Worm (Caenorhabditis elegans) whole organism, L2 larva: ENCODE results near the gene rpb-9.
A peak's percentile ranks its signal among the peaks of the same experiment; 100 is the strongest.

Experiments used
- C34F6.9 ChIP-seq: fragments of 150-350 bp; optimal IDR thresholded peaks from 2 replicates; lab custom pipeline; 2014; ENCODE audit warnings: missing biosample characterization, missing genetic modification characterization
- F13H6.1 ChIP-seq: sonication (generic microtip); optimal IDR thresholded peaks from 2 replicates; lab custom pipeline; 2016; ENCODE audit warnings: missing genetic modification characterization, missing compliant biosample characterization
- R02D3.7 ChIP-seq: fragments of 150-350 bp; optimal IDR thresholded peaks from 2 replicates; lab custom pipeline; 2014; ENCODE audit warnings: missing biosample characterization, missing genetic modification characterization
- Y55F3AM.14 ChIP-seq: fragments of 200-800 bp; sonication (Bioruptor generic); optimal IDR thresholded peaks from 2 replicates; lab custom pipeline; 2018; ENCODE audit warnings: mild to moderate bottlenecking, missing genetic modification characterization, missing compliant biosample characterization
- ZK546.5 ChIP-seq: sonication (generic microtip); optimal IDR thresholded peaks from 2 replicates; lab custom pipeline; 2017; ENCODE audit warnings: missing biosample characterization, missing genetic modification characterization
- alr-1 ChIP-seq: fragments of 150-350 bp; optimal IDR thresholded peaks from 2 replicates; lab custom pipeline; 2014; ENCODE audit warnings: missing biosample characterization, missing genetic modification characterization
- aly-2 ChIP-seq: fragments of 150-350 bp; optimal IDR thresholded peaks from 2 replicates; lab custom pipeline; 2014; ENCODE audit warnings: missing biosample characterization, missing genetic modification characterization
- ama-1 ChIP-seq: fragments of 150-350 bp; optimal IDR thresholded peaks from 2 replicates; lab custom pipeline; 2018; ENCODE audit warnings: inconsistent platforms
- blmp-1 ChIP-seq: sonication (generic microtip); optimal IDR thresholded peaks from 2 replicates; lab custom pipeline; 2017; ENCODE audit warnings: missing genetic modification characterization, mild to moderate bottlenecking, missing compliant biosample characterization, antibody characterized with exemption, moderate library complexity; ENCODE audit not compliant: insufficient read depth
- ceh-82 ChIP-seq: fragments of 150-350 bp; optimal IDR thresholded peaks from 2 replicates; lab custom pipeline; 2014; ENCODE audit warnings: missing biosample characterization, missing genetic modification characterization
- crh-2 ChIP-seq: sonication (generic microtip); optimal IDR thresholded peaks from 2 replicates; lab custom pipeline; 2017; ENCODE audit warnings: missing biosample characterization, missing genetic modification characterization
- dmd-4 ChIP-seq: sonication (generic microtip); optimal IDR thresholded peaks from 2 replicates; lab custom pipeline; 2017; ENCODE audit warnings: missing biosample characterization, missing genetic modification characterization
- elt-1 ChIP-seq: fragments of 150-350 bp; optimal IDR thresholded peaks from 2 replicates; lab custom pipeline; 2014; ENCODE audit warnings: missing biosample characterization, missing genetic modification characterization
- elt-3 ChIP-seq: sonication (generic microtip); optimal IDR thresholded peaks from 2 replicates; lab custom pipeline; 2017; ENCODE audit warnings: missing biosample characterization, missing genetic modification characterization
- fos-1 ChIP-seq: fragments of 150-350 bp; optimal IDR thresholded peaks from 2 replicates; lab custom pipeline; 2014; ENCODE audit warnings: missing biosample characterization, missing genetic modification characterization
- gmeb-1 ChIP-seq: fragments of 150-350 bp; optimal IDR thresholded peaks from 2 replicates; lab custom pipeline; 2014; ENCODE audit warnings: missing biosample characterization, missing genetic modification characterization
- lin-11 ChIP-seq: fragments of 150-350 bp; sonication (generic microtip); optimal IDR thresholded peaks from 2 replicates; lab custom pipeline; 2014; ENCODE audit warnings: missing biosample characterization, missing genetic modification characterization, inconsistent platforms, mixed read lengths
- lin-39 ChIP-seq: fragments of 150-350 bp; optimal IDR thresholded peaks from 2 replicates; lab custom pipeline; 2014; ENCODE audit warnings: missing biosample characterization, missing genetic modification reagents, missing genetic modification characterization
- lsy-2 ChIP-seq, 2 experiments: fragments of 150-350 bp in 1 of 2; sonication (generic microtip) in 1 of 2; optimal IDR thresholded peaks; 2 replicates each; lab custom pipeline; 2014 to 2017; ENCODE audit warnings: missing biosample characterization in 2 of 2, missing genetic modification characterization in 2 of 2
- mbf-1 ChIP-seq: sonication (generic microtip); optimal IDR thresholded peaks from 2 replicates; lab custom pipeline; 2017; ENCODE audit warnings: missing biosample characterization, missing genetic modification characterization
- mdl-1 ChIP-seq, 2 experiments: fragments of 150-350 bp in 1 of 2; sonication (generic microtip) in 1 of 2; optimal IDR thresholded peaks; 2 replicates each; lab custom pipeline; 2017; ENCODE audit warnings: missing biosample characterization in 2 of 2, missing genetic modification characterization in 2 of 2
- nhr-12 ChIP-seq: fragments of 150-350 bp; optimal IDR thresholded peaks from 2 replicates; lab custom pipeline; 2014; ENCODE audit warnings: missing biosample characterization, missing genetic modification characterization
- nhr-129 ChIP-seq: fragments of 150-350 bp; optimal IDR thresholded peaks from 2 replicates; lab custom pipeline; 2014; ENCODE audit warnings: missing biosample characterization, missing genetic modification characterization
- nhr-21 ChIP-seq: fragments of 150-350 bp; optimal IDR thresholded peaks from 2 replicates; lab custom pipeline; 2014; ENCODE audit warnings: missing biosample characterization, missing genetic modification characterization
- nhr-23 ChIP-seq: fragments of 150-350 bp; optimal IDR thresholded peaks from 2 replicates; lab custom pipeline; 2014; ENCODE audit warnings: missing biosample characterization, missing genetic modification reagents, missing genetic modification characterization
- nhr-237 ChIP-seq: fragments of 150-350 bp; optimal IDR thresholded peaks from 2 replicates; lab custom pipeline; 2014; ENCODE audit warnings: missing biosample characterization, missing genetic modification characterization
- nhr-25 ChIP-seq: fragments of 150-350 bp; sonication (generic microtip); optimal IDR thresholded peaks from 3 replicates; lab custom pipeline; 2014; ENCODE audit warnings: missing biosample characterization, missing genetic modification characterization
- nhr-6 ChIP-seq: fragments of 150-350 bp; optimal IDR thresholded peaks from 2 replicates; lab custom pipeline; 2014; ENCODE audit warnings: missing biosample characterization, missing genetic modification characterization
- nhr-77 ChIP-seq: fragments of 150-350 bp; optimal IDR thresholded peaks from 2 replicates; lab custom pipeline; 2014; ENCODE audit warnings: missing biosample characterization, missing genetic modification characterization
- peb-1 ChIP-seq: fragments of 150-350 bp; optimal IDR thresholded peaks from 2 replicates; lab custom pipeline; 2014; ENCODE audit warnings: missing biosample characterization, missing genetic modification characterization
- sma-3 ChIP-seq: sonication (generic microtip); optimal IDR thresholded peaks from 2 replicates; lab custom pipeline; 2016; ENCODE audit warnings: missing genetic modification reagents, missing genetic modification characterization, missing compliant biosample characterization
- sma-9 ChIP-seq, 2 experiments: fragments of 150-350 bp in 1 of 2; sonication (generic microtip) in 1 of 2; optimal IDR thresholded peaks; 2 replicates each; lab custom pipeline; 2014 to 2016; ENCODE audit warnings: missing genetic modification characterization in 2 of 2, mild to moderate bottlenecking in 1 of 2, missing biosample characterization in 1 of 2, missing compliant biosample characterization in 1 of 2, missing genetic modification reagents in 1 of 2, moderate library complexity in 1 of 2
- snpc-4 ChIP-seq: fragments of 150-350 bp; optimal IDR thresholded peaks from 2 replicates; lab custom pipeline; 2014; ENCODE audit warnings: missing biosample characterization, missing genetic modification characterization
- unc-39 ChIP-seq: fragments of 150-350 bp; optimal IDR thresholded peaks from 2 replicates; lab custom pipeline; 2014; ENCODE audit warnings: missing biosample characterization, missing genetic modification characterization
- unc-55 ChIP-seq: fragments of 150-350 bp; sonication (generic microtip); optimal IDR thresholded peaks from 3 replicates; lab custom pipeline; 2014; ENCODE audit warnings: missing biosample characterization, missing genetic modification reagents, missing genetic modification characterization
- unc-62 ChIP-seq: fragments of 150-350 bp; optimal IDR thresholded peaks from 2 replicates; lab custom pipeline; 2014; ENCODE audit warnings: missing biosample characterization, missing genetic modification reagents, missing genetic modification characterization
- zag-1 ChIP-seq: fragments of 150-350 bp; optimal IDR thresholded peaks from 2 replicates; lab custom pipeline; 2014; ENCODE audit warnings: missing biosample characterization, missing genetic modification characterization
- ztf-11 ChIP-seq: sonication (generic microtip); optimal IDR thresholded peaks from 2 replicates; lab custom pipeline; 2017; ENCODE audit warnings: missing biosample characterization, missing genetic modification characterization
- ztf-4 ChIP-seq: fragments of 150-350 bp; optimal IDR thresholded peaks from 2 replicates; lab custom pipeline; 2014; ENCODE audit warnings: missing biosample characterization, missing genetic modification characterization

The rpb-9 gene

ce11 chrV:7978798-7979197, 33.3 kb downstream of the rpb-9 start:
- TF ChIP-seq sma-9 (GFP tag; optimal IDR thresholded peaks at IDR 0.05; lab: Kevin White, UChicago) (peak; percentile 25), sma-9 (tag; optimal IDR thresholded peaks at IDR 0.05; lab: Kevin White, UChicago) (no peak), alr-1 (tag; lab: Kevin White, UChicago) (no peak), F13H6.1 (peak; percentile 33), fos-1 (tag; lab: Kevin White, UChicago) (peak; percentile 67), lsy-2 (tag; optimal IDR thresholded peaks at IDR 0.05; lab: Kevin White, UChicago) (peak; percentile 5 to 46), peb-1 (peak; percentile 36), mdl-1 (tag; optimal IDR thresholded peaks at IDR 0.05; lab: Kevin White, UChicago) (no peak), lin-39 (tag; lab: Kevin White, UChicago) (no peak), ceh-82 (tag; lab: Kevin White, UChicago) (no peak), nhr-12 (no peak), nhr-237 (tag; lab: Kevin White, UChicago) (no peak), gmeb-1 (tag; lab: Kevin White, UChicago) (peak; percentile 22), nhr-129 (peak; percentile 83), nhr-25 (peak; percentile 78), nhr-77 (no peak), elt-1 (tag; lab: Kevin White, UChicago) (no peak), mbf-1 (tag; lab: Kevin White, UChicago) (no peak), sma-3 (GFP tag; lab: Kevin White, UChicago) (peak; percentile 9), zag-1 (tag; lab: Kevin White, UChicago) (no peak)

DNA sequence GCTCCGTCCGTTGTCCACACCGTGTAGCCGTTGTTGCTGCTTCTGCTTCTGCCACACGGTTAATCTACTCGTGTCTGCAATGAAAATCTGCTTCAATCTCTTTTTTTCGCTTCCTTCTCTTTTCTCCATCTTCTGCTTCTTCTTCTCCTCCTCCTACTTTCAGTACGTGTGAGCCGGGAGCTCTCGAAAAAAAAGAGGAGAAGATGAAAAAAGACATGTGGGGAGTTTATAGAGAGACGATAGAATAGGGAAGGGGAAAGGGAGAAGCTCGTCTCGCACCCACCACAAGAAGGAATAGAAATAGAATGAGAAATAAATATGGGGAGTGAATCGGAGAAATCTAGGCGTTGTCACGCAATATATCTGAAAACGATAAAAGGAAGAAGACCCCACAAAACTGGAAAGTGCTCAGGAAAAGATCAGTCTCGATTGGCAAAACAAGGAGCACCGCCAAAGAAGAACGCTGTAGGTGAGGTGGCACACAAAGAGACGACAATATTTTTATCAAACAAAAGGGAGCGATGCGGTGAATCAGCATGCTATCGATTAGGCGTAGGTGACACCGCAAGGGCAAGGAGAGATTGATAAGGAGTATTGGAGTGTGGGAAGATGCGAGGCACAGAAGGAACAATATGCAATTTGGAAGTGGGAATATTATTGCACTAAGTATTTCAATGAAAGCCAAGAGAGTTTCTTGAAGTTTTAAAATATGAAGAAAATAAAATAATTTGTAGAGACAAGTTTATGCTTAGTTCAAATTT, 34.3 kb downstream of the rpb-9 start, which contains the start of gene let-413:
let-413 (minus strand) TSS at position 76 of the 761 bp plus-strand sequence.
- TF ChIP-seq C34F6.9: peak; percentile 20
- no peak for TF ChIP-seq ama-1 (lab: Kevin White, UChicago)
- TF ChIP-seq sma-9 (GFP tag; optimal IDR thresholded peaks at IDR 0.05; lab: Kevin White, UChicago): peak; percentile 15
- TF ChIP-seq sma-9 (tag; optimal IDR thresholded peaks at IDR 0.05; lab: Kevin White, UChicago): no peak
- no peak for TF ChIP-seq sma-3 (GFP tag; lab: Kevin White, UChicago)
- no peak for TF ChIP-seq crh-2
- peak; percentile 98 for TF ChIP-seq fos-1 (tag; lab: Kevin White, UChicago)
- TF ChIP-seq mbf-1 (tag; lab: Kevin White, UChicago): no peak
- no peak for TF ChIP-seq ZK546.5 (tag; lab: Kevin White, UChicago)
- TF ChIP-seq nhr-129: peak; percentile 10
- no peak for TF ChIP-seq lin-11 (tag; lab: Kevin White, UChicago)
- no peak for TF ChIP-seq dmd-4 (tag; lab: Kevin White, UChicago)
- TF ChIP-seq unc-39 (tag; lab: Kevin White, UChicago): no peak
- peak; percentile 59 for TF ChIP-seq unc-55 (GFP tag; lab: Kevin White, UChicago)
- TF ChIP-seq peb-1: no peak

DNA sequence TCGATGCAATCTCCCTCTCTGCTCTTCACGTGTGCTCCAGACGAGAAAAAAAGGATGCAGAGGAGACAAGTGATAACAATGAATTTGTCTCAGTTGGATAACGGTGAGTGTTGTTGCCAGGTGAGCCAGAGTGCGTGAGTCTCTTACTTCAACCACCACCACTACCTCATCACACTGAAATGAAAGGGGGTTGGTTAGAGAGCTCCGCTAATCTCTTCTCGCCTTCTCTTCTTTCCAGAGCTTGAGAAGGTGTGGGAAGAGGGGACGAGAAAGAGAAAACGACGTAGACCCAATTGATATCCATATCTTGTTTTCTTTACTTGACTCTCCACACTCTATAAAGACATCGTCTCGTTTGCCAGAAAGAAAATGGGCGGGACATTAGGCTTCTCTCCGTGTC, 40.8 kb downstream of the rpb-9 start:
- no peak for TF ChIP-seq nhr-23
- no peak for TF ChIP-seq alr-1 (tag; lab: Kevin White, UChicago)
- no peak for TF ChIP-seq nhr-237 (tag; lab: Kevin White, UChicago)
- no peak for TF ChIP-seq crh-2

DNA sequence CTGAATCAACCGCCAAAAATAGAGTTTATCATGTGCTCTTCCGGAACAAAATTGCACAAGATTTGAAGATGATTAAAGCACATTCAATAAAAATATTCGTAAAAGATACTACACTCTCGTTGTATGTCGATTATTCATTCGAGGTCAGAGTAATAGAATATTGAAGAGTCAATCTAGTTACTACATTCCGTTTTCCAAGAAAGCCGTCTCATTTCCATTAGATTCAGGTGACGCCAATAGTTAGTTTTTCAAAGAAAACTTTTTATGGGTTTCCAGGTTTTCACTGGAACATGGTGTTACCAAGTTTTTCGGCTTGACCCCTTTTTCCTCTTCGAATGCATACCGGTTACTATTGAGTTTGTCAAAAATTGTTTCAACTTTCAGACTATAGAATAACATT, 41.6 kb downstream of the rpb-9 start:
- TF ChIP-seq R02D3.7 (tag; lab: Kevin White, UChicago): no peak
- no peak for TF ChIP-seq ztf-11
- TF ChIP-seq crh-2: no peak
- TF ChIP-seq lsy-2 (tag; optimal IDR thresholded peaks at IDR 0.05; lab: Kevin White, UChicago): peak in 1 of 2 experiments; percentile 28
- TF ChIP-seq nhr-21: peak; percentile 11
- no peak for TF ChIP-seq elt-1 (tag; lab: Kevin White, UChicago)
- no peak for TF ChIP-seq F13H6.1
- no peak for TF ChIP-seq lin-11 (tag; lab: Kevin White, UChicago)
- no peak for TF ChIP-seq ZK546.5 (tag; lab: Kevin White, UChicago)
- peak; percentile 54 for TF ChIP-seq unc-55 (GFP tag; lab: Kevin White, UChicago)
- TF ChIP-seq mbf-1 (tag; lab: Kevin White, UChicago): no peak

DNA sequence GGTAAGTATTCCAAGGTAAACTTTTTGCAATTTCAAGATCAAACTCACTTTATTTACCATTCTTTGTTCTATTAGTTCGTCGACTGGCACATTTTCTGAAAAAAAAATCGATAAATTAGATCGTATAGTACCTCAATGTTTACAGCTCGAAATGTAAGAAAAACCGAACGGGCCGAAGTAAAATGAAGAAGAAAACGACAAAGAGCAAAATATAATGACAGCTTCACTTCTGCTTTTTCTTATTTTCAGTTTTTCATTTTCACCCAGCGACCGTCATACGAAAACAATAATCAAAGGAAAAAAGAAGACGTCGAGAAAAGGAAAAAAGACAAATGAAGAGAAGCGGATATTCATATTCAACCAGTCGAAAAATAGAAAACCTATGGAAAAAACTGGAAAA, 43.0 kb downstream of the rpb-9 start, which contains the start of gene che-7:
che-7 (minus strand) TSS at position 101 of the 400 bp plus-strand sequence.
- TF ChIP-seq blmp-1 (tag; lab: Kevin White, UChicago): no peak
- TF ChIP-seq snpc-4 (tag; lab: Kevin White, UChicago): no peak
- TF ChIP-seq gmeb-1 (tag; lab: Kevin White, UChicago): no peak
- no peak for TF ChIP-seq fos-1 (tag; lab: Kevin White, UChicago)
- TF ChIP-seq lin-11 (tag; lab: Kevin White, UChicago): no peak
- TF ChIP-seq ceh-82 (tag; lab: Kevin White, UChicago): no peak
- TF ChIP-seq nhr-129: no peak
- no peak for TF ChIP-seq unc-62 (GFP tag; lab: Kevin White, UChicago)
- no peak for TF ChIP-seq Y55F3AM.14 (GFP tag; lab: Kevin White, UChicago)
- no peak for TF ChIP-seq ztf-11
- no peak for TF ChIP-seq ztf-4 (tag; lab: Kevin White, UChicago)
- no peak for TF ChIP-seq nhr-6
- no peak for TF ChIP-seq sma-3 (GFP tag; lab: Kevin White, UChicago)
- TF ChIP-seq elt-3 (tag; lab: Kevin White, UChicago): no peak
- TF ChIP-seq alr-1 (tag; lab: Kevin White, UChicago): no peak
- TF ChIP-seq nhr-237 (tag; lab: Kevin White, UChicago): no peak
- no peak for TF ChIP-seq dmd-4 (tag; lab: Kevin White, UChicago)
- no peak for TF ChIP-seq aly-2 (tag; lab: Kevin White, UChicago)
